Worm (Caenorhabditis elegans) whole organism, L2 larva: ENCODE results near the gene Y38C1AA.1.

Experiments used
- ama-1 ChIP-seq: fragments of 150-350 bp; optimal IDR thresholded peaks from 2 replicates; lab custom pipeline; 2018; ENCODE audit warnings: inconsistent platforms
- blmp-1 ChIP-seq: sonication (generic microtip); optimal IDR thresholded peaks from 2 replicates; lab custom pipeline; 2017; ENCODE audit warnings: missing genetic modification characterization, mild to moderate bottlenecking, missing compliant biosample characterization, antibody characterized with exemption, moderate library complexity; ENCODE audit not compliant: insufficient read depth
- egl-27 ChIP-seq: sonication (generic microtip); optimal IDR thresholded peaks from 3 replicates; lab custom pipeline; 2017; ENCODE audit warnings: missing biosample characterization, missing genetic modification reagents, missing genetic modification characterization
- elt-1 ChIP-seq: fragments of 150-350 bp; optimal IDR thresholded peaks from 2 replicates; lab custom pipeline; 2014; ENCODE audit warnings: missing biosample characterization, missing genetic modification characterization
- elt-3 ChIP-seq: sonication (generic microtip); optimal IDR thresholded peaks from 2 replicates; lab custom pipeline; 2017; ENCODE audit warnings: missing biosample characterization, missing genetic modification characterization
- gmeb-1 ChIP-seq: fragments of 150-350 bp; optimal IDR thresholded peaks from 2 replicates; lab custom pipeline; 2014; ENCODE audit warnings: missing biosample characterization, missing genetic modification characterization
- mab-5 ChIP-seq: fragments of 150-350 bp; optimal IDR thresholded peaks from 2 replicates; lab custom pipeline; 2014; ENCODE audit warnings: missing biosample characterization, missing genetic modification characterization
- nhr-237 ChIP-seq: fragments of 150-350 bp; optimal IDR thresholded peaks from 2 replicates; lab custom pipeline; 2014; ENCODE audit warnings: missing biosample characterization, missing genetic modification characterization
- unc-55 ChIP-seq: fragments of 150-350 bp; sonication (generic microtip); optimal IDR thresholded peaks from 3 replicates; lab custom pipeline; 2014; ENCODE audit warnings: missing biosample characterization, missing genetic modification reagents, missing genetic modification characterization
- unc-62 ChIP-seq: fragments of 150-350 bp; optimal IDR thresholded peaks from 2 replicates; lab custom pipeline; 2014; ENCODE audit warnings: missing biosample characterization, missing genetic modification reagents, missing genetic modification characterization
- ztf-11 ChIP-seq: sonication (generic microtip); optimal IDR thresholded peaks from 2 replicates; lab custom pipeline; 2017; ENCODE audit warnings: missing biosample characterization, missing genetic modification characterization
- ztf-4 ChIP-seq: fragments of 150-350 bp; optimal IDR thresholded peaks from 2 replicates; lab custom pipeline; 2014; ENCODE audit warnings: missing biosample characterization, missing genetic modification characterization

- no peak for TF ChIP-seq nhr-237
- TF ChIP-seq ztf-11 = no peak
- no peak for TF ChIP-seq elt-3 (tag; lab: Kevin White, UChicago)
- TF ChIP-seq egl-27 (tag; lab: Kevin White, UChicago) = no peak
- TF ChIP-seq gmeb-1 = no peak
- TF ChIP-seq unc-62 = no peak
- no peak for TF ChIP-seq ama-1
- TF ChIP-seq mab-5 (tag; lab: Kevin White, UChicago) = no peak
- no peak for TF ChIP-seq blmp-1 (tag; lab: Kevin White, UChicago)
- TF ChIP-seq unc-55 (GFP tag; lab: Kevin White, UChicago) = no peak
- TF ChIP-seq elt-1 (tag; lab: Kevin White, UChicago) = no peak
- no peak for TF ChIP-seq ztf-4 (tag; lab: Kevin White, UChicago)
Observed at ce11 chrIV:262460-262859, 54.5 kb downstream of the Y38C1AA.1 start.
